Fruit fly (Drosophila melanogaster) whole organism, wandering third instar larva: Measurements from ENCODE around the gene Art8.
A peak's percentile ranks its signal among the peaks of the same experiment; 100 is the strongest.

Experiments
- Abd-B ChIP-seq: fragments of >200 bp; optimal IDR thresholded peaks from 2 replicates; lab custom pipeline; 2017; ENCODE audit warnings: missing biosample characterization, missing genetic modification characterization
- CG32264 ChIP-seq: fragments of 200-800 bp; sonication (Bioruptor generic); optimal IDR thresholded peaks from 2 replicates; lab custom pipeline; 2016; ENCODE audit warnings: missing biosample characterization, missing genetic modification characterization
- CG9705 ChIP-seq: fragments of 200-800 bp; sonication (Bioruptor generic); optimal IDR thresholded peaks from 2 replicates; lab custom pipeline; 2018; ENCODE audit warnings: missing biosample characterization, mild to moderate bottlenecking, missing genetic modification characterization
- CrebA ChIP-seq: fragments of 200-800 bp; sonication (Bioruptor generic); optimal IDR thresholded peaks from 2 replicates; lab custom pipeline; 2016; ENCODE audit warnings: missing biosample characterization, mild to moderate bottlenecking, missing genetic modification characterization, borderline replicate concordance
- Dfd ChIP-seq: fragments of >200 bp; optimal IDR thresholded peaks from 2 replicates; lab custom pipeline; 2017; ENCODE audit warnings: missing biosample characterization, missing genetic modification characterization
- Dif ChIP-seq: fragments of 200-275, 200-300 bp; sonication (Bioruptor generic); optimal IDR thresholded peaks from 2 replicates; lab custom pipeline; 2018; ENCODE audit warnings: missing biosample characterization, missing genetic modification characterization; ENCODE audit not compliant: partially characterized antibody
- GATAd ChIP-seq: sonication (Bioruptor generic); optimal IDR thresholded peaks from 2 replicates; lab custom pipeline; 2016; ENCODE audit warnings: missing biosample characterization, missing genetic modification characterization
- HLH106 ChIP-seq: fragments of 200-800 bp; optimal IDR thresholded peaks from 3 replicates; lab custom pipeline; 2019; ENCODE audit warnings: missing biosample characterization, mild to moderate bottlenecking, missing genetic modification characterization, moderate library complexity
- Hnf4 ChIP-seq: fragments of 200-800 bp; sonication (Bioruptor generic); optimal IDR thresholded peaks from 2 replicates; lab custom pipeline; 2016; ENCODE audit warnings: missing biosample characterization, mild to moderate bottlenecking, missing genetic modification characterization
- Hr78 ChIP-seq: fragments of >200 bp; optimal IDR thresholded peaks from 2 replicates; lab custom pipeline; 2017; ENCODE audit warnings: missing biosample characterization, missing genetic modification characterization
- Hr83 ChIP-seq: fragments of 200-300 bp; sonication (Bioruptor generic); optimal IDR thresholded peaks from 2 replicates; lab custom pipeline; 2016; ENCODE audit warnings: missing biosample characterization, mild to moderate bottlenecking, missing genetic modification characterization, moderate library complexity; ENCODE audit not compliant: poor library complexity, severe bottlenecking
- Jra ChIP-seq: sonication (Bioruptor generic); optimal IDR thresholded peaks from 2 replicates; lab custom pipeline; 2016; ENCODE audit warnings: missing biosample characterization, missing genetic modification characterization
- Mio ChIP-seq: sonication (Bioruptor generic); optimal IDR thresholded peaks from 2 replicates; lab custom pipeline; 2016; ENCODE audit warnings: missing biosample characterization, missing genetic modification characterization
- Myc ChIP-seq: fragments of >200 bp; optimal IDR thresholded peaks from 2 replicates; lab custom pipeline; 2017
- N ChIP-seq: fragments of >200 bp; optimal IDR thresholded peaks from 2 replicates; lab custom pipeline; 2018; ENCODE audit warnings: missing biosample characterization, missing external identifiers, missing genetic modification characterization
- OdsH ChIP-seq: fragments of 200-800 bp; sonication (Bioruptor generic); optimal IDR thresholded peaks from 2 replicates; lab custom pipeline; 2016; ENCODE audit warnings: missing biosample characterization, mild to moderate bottlenecking, missing genetic modification characterization
- Rel ChIP-seq, 2 experiments: fragments of 200-800 bp; sonication (Bioruptor generic) in 1 of 2; optimal IDR thresholded peaks; 2 replicates in 1 of 2; 3 replicates in 1 of 2; lab custom pipeline; 2016 to 2019; ENCODE audit warnings: mild to moderate bottlenecking in 2 of 2, missing biosample characterization in 2 of 2, missing genetic modification characterization in 2 of 2, moderate library complexity in 1 of 2
- Sp1 ChIP-seq: fragments of 200-800 bp; sonication (Bioruptor generic); optimal IDR thresholded peaks from 3 replicates; lab custom pipeline; 2019; ENCODE audit warnings: missing biosample characterization, mild to moderate bottlenecking, missing genetic modification characterization, moderate library complexity
- Vsx2 ChIP-seq: fragments of 200-300, 225-300 bp; sonication (Bioruptor generic); optimal IDR thresholded peaks from 2 replicates; lab custom pipeline; 2018; ENCODE audit warnings: missing biosample characterization, missing genetic modification characterization; ENCODE audit not compliant: partially characterized antibody
- br ChIP-seq: fragments of 200-800 bp; sonication (Bioruptor generic); optimal IDR thresholded peaks from 2 replicates; lab custom pipeline; 2016; ENCODE audit warnings: missing biosample characterization, missing genetic modification characterization
- brk ChIP-seq: fragments of 200-800 bp; sonication (Bioruptor generic); optimal IDR thresholded peaks from 2 replicates; lab custom pipeline; 2016; ENCODE audit warnings: missing biosample characterization, mild to moderate bottlenecking, missing genetic modification characterization
- dl ChIP-seq, 2 experiments: fragments of 175-275, 200-275 bp in 1 of 2; fragments of 200-275 bp in 1 of 2; sonication (Bioruptor generic); optimal IDR thresholded peaks; lab custom pipeline; 2018; ENCODE audit warnings: mild to moderate bottlenecking in 2 of 2, missing biosample characterization in 2 of 2, missing genetic modification characterization in 2 of 2, moderate library complexity in 2 of 2; ENCODE audit not compliant: partially characterized antibody in 2 of 2, insufficient read depth in 1 of 2
- dmrt93B ChIP-seq: fragments of 200-800 bp; sonication (Bioruptor generic); optimal IDR thresholded peaks from 2 replicates; lab custom pipeline; 2018; ENCODE audit warnings: missing biosample characterization, mild to moderate bottlenecking, missing genetic modification characterization
- dsf ChIP-seq: sonication (Bioruptor generic); optimal IDR thresholded peaks from 2 replicates; lab custom pipeline; 2016; ENCODE audit warnings: missing biosample characterization, missing genetic modification characterization, borderline replicate concordance
- ey ChIP-seq: fragments of 200-800 bp; sonication (Bioruptor generic); optimal IDR thresholded peaks from 2 replicates; lab custom pipeline; 2016; ENCODE audit warnings: missing biosample characterization, missing genetic modification characterization
- foxo ChIP-seq, 2 experiments: fragments of 200-800 bp; sonication (Bioruptor generic); optimal IDR thresholded peaks; 2 replicates in 1 of 2; 3 replicates in 1 of 2; lab custom pipeline; 2016 to 2017; ENCODE audit warnings: missing biosample characterization in 2 of 2, missing genetic modification characterization in 2 of 2
- fru ChIP-seq: fragments of 200-800 bp; sonication (Bioruptor generic); optimal IDR thresholded peaks from 3 replicates; lab custom pipeline; 2016; ENCODE audit warnings: missing biosample characterization, mild to moderate bottlenecking, missing genetic modification characterization
- h ChIP-seq: fragments of 200-800 bp; sonication (Bioruptor generic); optimal IDR thresholded peaks from 3 replicates; lab custom pipeline; 2016; ENCODE audit warnings: missing biosample characterization, mild to moderate bottlenecking, missing genetic modification characterization
- jim ChIP-seq: fragments of 175-275, 200-325 bp; sonication (Bioruptor generic); optimal IDR thresholded peaks from 2 replicates; lab custom pipeline; 2016; ENCODE audit warnings: missing biosample characterization, mild to moderate bottlenecking, missing genetic modification characterization
- lola ChIP-seq: fragments of >200 bp; optimal IDR thresholded peaks from 2 replicates; lab custom pipeline; 2017; ENCODE audit warnings: missing biosample characterization, missing genetic modification characterization
- pan ChIP-seq: fragments of >200 bp; optimal IDR thresholded peaks from 2 replicates; lab custom pipeline; 2017
- psq ChIP-seq: fragments of 200-800 bp; sonication (Bioruptor generic); optimal IDR thresholded peaks from 3 replicates; lab custom pipeline; 2017; ENCODE audit warnings: missing biosample characterization, mild to moderate bottlenecking, missing genetic modification characterization, moderate library complexity
- rgr ChIP-seq: fragments of 200-800 bp; sonication (Bioruptor generic); optimal IDR thresholded peaks from 3 replicates; lab custom pipeline; 2016; ENCODE audit warnings: missing biosample characterization, mild to moderate bottlenecking, missing genetic modification characterization
- sage ChIP-seq: fragments of 200-800 bp; sonication (Bioruptor generic); optimal IDR thresholded peaks from 2 replicates; lab custom pipeline; 2016; ENCODE audit warnings: missing biosample characterization, mild to moderate bottlenecking, missing genetic modification characterization
- sv ChIP-seq: fragments of 200-800 bp; sonication (Bioruptor generic); optimal IDR thresholded peaks from 3 replicates; lab custom pipeline; 2016; ENCODE audit warnings: missing biosample characterization, missing genetic modification characterization
- tai ChIP-seq: sonication (Bioruptor generic); optimal IDR thresholded peaks from 2 replicates; lab custom pipeline; 2016; ENCODE audit warnings: missing biosample characterization, missing genetic modification characterization
- usp ChIP-seq: fragments of >200 bp; optimal IDR thresholded peaks from 2 replicates; lab custom pipeline; 2017; ENCODE audit warnings: missing biosample characterization, missing genetic modification characterization
- woc ChIP-seq: sonication (Bioruptor generic); optimal IDR thresholded peaks from 2 replicates; lab custom pipeline; 2016; ENCODE audit warnings: missing biosample characterization, mild to moderate bottlenecking, missing genetic modification characterization

The Art8 gene

dm6 chr2L:11010999-11011398 is at the start of gene Art8, which contains the start of gene dUTPase:
TSS of gene Art8 (minus strand) at chr2L:11011086.
TSS of gene dUTPase (plus strand) at chr2L:11011312.
- TF ChIP-seq CG9705 (GFP tag; lab: Kevin White, UChicago) (peak; percentile 24), pan (lab: Kevin White, UChicago) (no peak), CG32264 (GFP tag; lab: Kevin White, UChicago) (no peak), sage (peak; percentile 74), Dfd (no peak), brk (no peak), Sp1 (GFP tag; lab: Kevin White, UChicago) (peak; percentile 68), Myc (lab: Kevin White, UChicago) (peak; percentile 40), GATAd (no peak), Hr78 (GFP tag; lab: Kevin White, UChicago) (no peak), OdsH (GFP tag; lab: Kevin White, UChicago) (peak; percentile 70), Abd-B (no peak), Hnf4 (GFP tag; lab: Kevin White, UChicago) (peak; percentile 83), woc (GFP tag; lab: Kevin White, UChicago) (no peak), HLH106 (tag; lab: Kevin White, UChicago) (peak; percentile 68), sv (peak; percentile 72), Dif (no peak), ey (peak; percentile 51), tai (GFP tag; lab: Kevin White, UChicago) (no peak), foxo (GFP tag; optimal IDR thresholded peaks at IDR 0.05; lab: Kevin White, UChicago) (peak in 1 of 2 experiments; percentile 84), dl (GFP tag; optimal IDR thresholded peaks at IDR 0.05; lab: Kevin White, UChicago; ENCODE audit: insufficient read depth in 1 of 2, partially characterized antibody in 2 of 2) (no peak), Hr83 (GFP tag; lab: Kevin White, UChicago) (no peak), Vsx2 (GFP tag; lab: Kevin White, UChicago) (no peak), psq (GFP tag; lab: Kevin White, UChicago) (peak; percentile 69), lola (no peak), jim (GFP tag; lab: Kevin White, UChicago) (no peak), Rel (GFP tag; optimal IDR thresholded peaks at IDR 0.05; lab: Kevin White, UChicago) (no peak), Rel (tag; optimal IDR thresholded peaks at IDR 0.05; lab: Kevin White, UChicago) (peak; percentile 43), dmrt93B (GFP tag; lab: Kevin White, UChicago) (no peak), Mio (no peak), rgr (peak; percentile 73), br (GFP tag; lab: Kevin White, UChicago) (peak; percentile 51), CrebA (GFP tag; lab: Kevin White, UChicago) (no peak), Jra (GFP tag; lab: Kevin White, UChicago) (peak; percentile 78), h (GFP tag; lab: Kevin White, UChicago) (peak; percentile 76), N (GFP tag; lab: Kevin White, UChicago) (no peak), fru (GFP tag; lab: Kevin White, UChicago) (peak; percentile 56), dsf (peak; percentile 79), usp (GFP tag; lab: Kevin White, UChicago) (no peak)
- TF ChIP-seq, all 38 proteins: peak for 18

dm6 chr2L:11059206-11059605 is 48.3 kb upstream of the Art8 start:
- no peak for TF ChIP-seq Dfd
- TF ChIP-seq Hr78 (GFP tag; lab: Kevin White, UChicago): no peak
- no peak for TF ChIP-seq tai (GFP tag; lab: Kevin White, UChicago)
- no peak for TF ChIP-seq Rel (GFP tag; optimal IDR thresholded peaks at IDR 0.05; lab: Kevin White, UChicago)
- no peak for TF ChIP-seq Rel (tag; optimal IDR thresholded peaks at IDR 0.05; lab: Kevin White, UChicago)
- no peak for TF ChIP-seq pan (lab: Kevin White, UChicago)
- no peak for TF ChIP-seq CG9705 (GFP tag; lab: Kevin White, UChicago)
- no peak for TF ChIP-seq woc (GFP tag; lab: Kevin White, UChicago)
- TF ChIP-seq dl (GFP tag; optimal IDR thresholded peaks at IDR 0.05; lab: Kevin White, UChicago; ENCODE audit: insufficient read depth in 1 of 2, partially characterized antibody in 2 of 2): no peak
- no peak for TF ChIP-seq Vsx2 (GFP tag; lab: Kevin White, UChicago)
- no peak for TF ChIP-seq sv
- TF ChIP-seq brk: no peak
- TF ChIP-seq foxo (GFP tag; optimal IDR thresholded peaks at IDR 0.05; lab: Kevin White, UChicago): no peak
- no peak for TF ChIP-seq Jra (GFP tag; lab: Kevin White, UChicago)
